Worm (Caenorhabditis elegans): ENCODE data around the gene pkc-2.

ce11 chrX:9397401-9397800 lies 32.8 kb downstream of the pkc-2 start, which contains the start of gene fln-2:
- no peak for TF ChIP-seq scrt-1 (GFP tag; IDR thresholded peaks at IDR 0.05)
- no peak for TF ChIP-seq pes-1 (GFP tag; IDR thresholded peaks at IDR 0.05)
- no peak for TF ChIP-seq hmbx-1 (tag; optimal IDR thresholded peaks at IDR 0.05)
- TF ChIP-seq ets-7 (tag; optimal IDR thresholded peaks at IDR 0.05), result no peak
- TF ChIP-seq ama-1 (optimal IDR thresholded peaks at IDR 0.05), result no peak

All from whole organism, early embryonic.